Worm (Caenorhabditis elegans) whole organism, late embryonic: Measurements from ENCODE around the gene Y46G5A.7.
"Not testable (repeated sequence)": the region's sequence is repeated elsewhere in the genome, so short reads cannot be mapped to it uniquely, and the experiment has no call there.

Experiments used
- C08G9.2 ChIP-seq: sonication (generic microtip); optimal IDR thresholded peaks from 2 replicates; lab custom pipeline; 2016; ENCODE audit warnings: mild to moderate bottlenecking, missing genetic modification characterization, moderate library complexity, missing compliant biosample characterization
- C38D4.7 ChIP-seq: fragments of 200-800 bp; sonication (Bioruptor generic); optimal IDR thresholded peaks from 2 replicates; lab custom pipeline; 2018; ENCODE audit warnings: mild to moderate bottlenecking, missing genetic modification characterization, moderate library complexity, missing compliant biosample characterization
- F13H6.1 ChIP-seq: sonication (generic microtip); optimal IDR thresholded peaks from 2 replicates; lab custom pipeline; 2016; ENCODE audit warnings: missing genetic modification characterization, missing compliant biosample characterization
- T23F11.4 ChIP-seq: fragments of 200-800 bp; sonication (Bioruptor generic); optimal IDR thresholded peaks from 2 replicates; lab custom pipeline; 2018; ENCODE audit warnings: mild to moderate bottlenecking, missing genetic modification characterization, missing compliant biosample characterization
- ahr-1 ChIP-seq: sonication (generic microtip); optimal IDR thresholded peaks from 2 replicates; lab custom pipeline; 2016; ENCODE audit warnings: missing genetic modification characterization, missing compliant biosample characterization
- ama-1 ChIP-seq: fragments of 150-350 bp; optimal IDR thresholded peaks from 2 replicates; lab custom pipeline; 2014
- ceh-24 ChIP-seq: sonication (generic microtip); optimal IDR thresholded peaks from 2 replicates; lab custom pipeline; 2016; ENCODE audit warnings: mild to moderate bottlenecking, missing genetic modification characterization, missing compliant biosample characterization
- ceh-30 ChIP-seq: fragments of 150-350 bp; optimal IDR thresholded peaks from 2 replicates; lab custom pipeline; 2014; ENCODE audit warnings: missing biosample characterization, missing genetic modification characterization
- ceh-48 ChIP-seq: sonication (generic microtip); optimal IDR thresholded peaks from 2 replicates; lab custom pipeline; 2016; ENCODE audit warnings: missing genetic modification characterization, inconsistent platforms, missing compliant biosample characterization
- ceh-9 ChIP-seq: sonication (generic microtip); optimal IDR thresholded peaks from 2 replicates; lab custom pipeline; 2016; ENCODE audit warnings: mild to moderate bottlenecking, missing genetic modification characterization, inconsistent platforms, missing compliant biosample characterization
- che-1 ChIP-seq: sonication (generic microtip); optimal IDR thresholded peaks from 2 replicates; lab custom pipeline; 2016; ENCODE audit warnings: mild to moderate bottlenecking, missing genetic modification characterization, missing compliant biosample characterization
- dmd-4 ChIP-seq: sonication (generic microtip); optimal IDR thresholded peaks from 2 replicates; lab custom pipeline; 2016; ENCODE audit warnings: borderline replicate concordance, missing genetic modification characterization, missing compliant biosample characterization
- dve-1 ChIP-seq: sonication (generic microtip); optimal IDR thresholded peaks from 2 replicates; lab custom pipeline; 2017; ENCODE audit warnings: antibody characterized with exemption, mild to moderate bottlenecking, missing genetic modification characterization, missing compliant biosample characterization
- elt-4 ChIP-seq: sonication (generic microtip); optimal IDR thresholded peaks from 2 replicates; lab custom pipeline; 2016; ENCODE audit warnings: missing genetic modification characterization, missing compliant biosample characterization
- ets-4 ChIP-seq: sonication (generic microtip); optimal IDR thresholded peaks from 2 replicates; lab custom pipeline; 2016; ENCODE audit warnings: missing genetic modification characterization, missing compliant biosample characterization
- fax-1 ChIP-seq: sonication (generic microtip); optimal IDR thresholded peaks from 2 replicates; lab custom pipeline; 2016; ENCODE audit warnings: missing genotype, missing genetic modification characterization, missing compliant biosample characterization
- fkh-6 ChIP-seq: sonication (generic microtip); optimal IDR thresholded peaks from 2 replicates; lab custom pipeline; 2016; ENCODE audit warnings: missing genetic modification characterization, missing compliant biosample characterization
- gmeb-2 ChIP-seq: sonication (generic microtip); optimal IDR thresholded peaks from 2 replicates; lab custom pipeline; 2016; ENCODE audit warnings: missing genetic modification characterization, inconsistent platforms, missing compliant biosample characterization
- hlh-30 ChIP-seq: sonication (generic microtip); optimal IDR thresholded peaks from 2 replicates; lab custom pipeline; 2017; ENCODE audit warnings: antibody characterized with exemption, missing genetic modification characterization, missing compliant biosample characterization; ENCODE audit not compliant: insufficient read depth
- hlh-6 ChIP-seq: sonication (generic microtip); optimal IDR thresholded peaks from 2 replicates; lab custom pipeline; 2016; ENCODE audit warnings: missing genotype, missing genetic modification characterization, missing compliant biosample characterization
- lim-6 ChIP-seq: sonication (generic microtip); optimal IDR thresholded peaks from 2 replicates; lab custom pipeline; 2016; ENCODE audit warnings: missing genetic modification characterization, missing compliant biosample characterization
- madf-2 ChIP-seq: sonication (generic microtip); optimal IDR thresholded peaks from 2 replicates; lab custom pipeline; 2017; ENCODE audit warnings: missing genetic modification characterization, missing compliant biosample characterization
- mec-3 ChIP-seq: sonication (generic microtip); optimal IDR thresholded peaks from 2 replicates; lab custom pipeline; 2016; ENCODE audit warnings: borderline replicate concordance, missing genetic modification characterization, missing compliant biosample characterization
- nfya-1 ChIP-seq: sonication (generic microtip); optimal IDR thresholded peaks from 2 replicates; lab custom pipeline; 2017; ENCODE audit warnings: missing genetic modification characterization, mild to moderate bottlenecking, missing compliant biosample characterization, antibody characterized with exemption, moderate library complexity
- nhr-232 ChIP-seq: sonication (generic microtip); optimal IDR thresholded peaks from 2 replicates; lab custom pipeline; 2016; ENCODE audit warnings: missing genetic modification characterization, missing compliant biosample characterization
- odd-2 ChIP-seq: sonication (generic microtip); optimal IDR thresholded peaks from 2 replicates; lab custom pipeline; 2017; ENCODE audit warnings: antibody characterized with exemption, mild to moderate bottlenecking, missing genetic modification characterization, missing compliant biosample characterization
- pag-3 ChIP-seq: sonication (generic microtip); optimal IDR thresholded peaks from 2 replicates; lab custom pipeline; 2016; ENCODE audit warnings: missing compliant biosample characterization, missing genetic modification characterization, borderline replicate concordance
- pax-1 ChIP-seq: fragments of 150-350 bp; optimal IDR thresholded peaks from 2 replicates; lab custom pipeline; 2014; ENCODE audit warnings: missing biosample characterization, missing genetic modification characterization
- pha-2 ChIP-seq: sonication (generic microtip); optimal IDR thresholded peaks from 2 replicates; lab custom pipeline; 2017; ENCODE audit warnings: mild to moderate bottlenecking, missing genetic modification characterization, missing compliant biosample characterization
- ref-2 ChIP-seq: sonication (generic microtip); optimal IDR thresholded peaks from 2 replicates; lab custom pipeline; 2016; ENCODE audit warnings: missing genetic modification characterization, missing compliant biosample characterization
- rnt-1 ChIP-seq: sonication (generic microtip); optimal IDR thresholded peaks from 2 replicates; lab custom pipeline; 2016; ENCODE audit warnings: missing genetic modification characterization, missing compliant biosample characterization
- sdc-2 ChIP-seq: sonication (generic microtip); optimal IDR thresholded peaks from 2 replicates; lab custom pipeline; 2016; ENCODE audit warnings: missing genotype, missing genetic modification characterization, missing compliant biosample characterization
- sox-2 ChIP-seq: fragments of 200-800 bp; sonication (Bioruptor generic); IDR thresholded peaks from 2 replicates; pipeline ENCODE4 v1.3.6; 2022; ENCODE audit warnings: missing genetic modification reagents, missing genetic modification characterization, missing compliant biosample characterization
- sox-4 ChIP-seq: sonication (generic microtip); optimal IDR thresholded peaks from 2 replicates; lab custom pipeline; 2017; ENCODE audit warnings: mild to moderate bottlenecking, missing genetic modification characterization, inconsistent platforms, missing compliant biosample characterization
- tbx-2 ChIP-seq: sonication (generic microtip); optimal IDR thresholded peaks from 2 replicates; lab custom pipeline; 2016; ENCODE audit warnings: missing genetic modification characterization, missing compliant biosample characterization
- tbx-7 ChIP-seq: sonication (generic microtip); optimal IDR thresholded peaks from 2 replicates; lab custom pipeline; 2016; ENCODE audit warnings: missing genotype, missing genetic modification characterization, missing compliant biosample characterization
- unc-3 ChIP-seq, 2 experiments: fragments of 200-800 bp in 1 of 2; sonication (Bioruptor generic) in 1 of 2; sonication (generic microtip) in 1 of 2; conservative IDR thresholded peaks in 1 of 2; optimal IDR thresholded peaks in 1 of 2; 2 replicates each; pipeline versions ENCODE4 v1.3.6 to Lab custom; 2016 to 2022; ENCODE audit warnings: missing compliant biosample characterization in 2 of 2, missing genetic modification characterization in 2 of 2, missing genetic modification reagents in 1 of 2
- unc-86 ChIP-seq: sonication (generic microtip); optimal IDR thresholded peaks from 2 replicates; lab custom pipeline; 2016; ENCODE audit warnings: missing genetic modification characterization, missing compliant biosample characterization
- zip-5 ChIP-seq: sonication (generic microtip); optimal IDR thresholded peaks from 2 replicates; lab custom pipeline; 2016; ENCODE audit warnings: missing genetic modification characterization, missing compliant biosample characterization

Gene Y46G5A.7

ce11 chrII:12767258-12767824, 11.2 kb upstream of the Y46G5A.7 start:
- TF ChIP-seq mec-3 (tag; lab: Kevin White, UChicago): no peak
- no peak for TF ChIP-seq che-1
- TF ChIP-seq lim-6: no peak
- TF ChIP-seq fkh-6 (tag; lab: Kevin White, UChicago): no peak
- peak; percentile 70 for TF ChIP-seq hlh-6
- TF ChIP-seq zip-5 (tag; lab: Kevin White, UChicago): no peak
- no peak for TF ChIP-seq gmeb-2 (tag; lab: Kevin White, UChicago)

DNA sequence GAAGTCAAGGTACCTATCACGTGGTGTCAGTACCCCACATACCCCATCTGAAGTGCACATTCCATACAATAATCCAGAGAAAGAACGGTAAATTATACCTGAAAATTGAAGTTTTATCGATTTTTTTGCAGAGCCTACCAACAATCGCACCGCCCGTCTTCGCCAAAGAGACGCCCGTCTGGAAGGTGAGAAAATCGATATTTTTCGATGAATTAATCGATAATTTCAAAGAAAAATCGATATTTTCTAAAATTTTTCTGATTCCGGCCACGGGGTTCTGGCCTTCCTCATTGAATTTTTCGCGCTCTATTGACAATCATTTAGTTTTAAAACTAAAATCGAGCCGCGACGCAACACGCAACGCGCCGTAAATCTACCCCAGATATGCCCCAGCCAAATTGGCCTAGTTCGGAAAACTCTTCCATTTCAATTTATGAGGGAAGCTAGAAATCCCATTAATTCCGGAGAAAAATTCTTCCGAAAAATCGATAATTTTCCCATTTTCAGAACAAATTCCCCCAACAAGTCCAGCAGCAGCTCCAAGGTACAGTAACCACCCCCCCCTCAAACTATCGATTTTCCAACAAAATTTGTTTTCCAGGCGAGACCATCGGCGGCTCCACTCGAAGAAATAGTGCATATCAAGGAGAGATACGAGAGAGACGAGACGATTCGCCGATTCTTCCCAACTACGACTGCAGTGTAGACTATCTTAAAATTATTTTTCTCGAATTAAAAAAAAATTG, 10.5 kb upstream of the Y46G5A.7 start:
- peak; percentile 30 for TF ChIP-seq hlh-30 (tag; lab: Kevin White, UChicago)
- no peak for TF ChIP-seq zip-5 (tag; lab: Kevin White, UChicago)
- TF ChIP-seq madf-2 (tag; lab: Kevin White, UChicago): no peak
- no peak for TF ChIP-seq gmeb-2 (tag; lab: Kevin White, UChicago)
- no peak for TF ChIP-seq dve-1 (tag; lab: Kevin White, UChicago)
- TF ChIP-seq C08G9.2 (tag; lab: Kevin White, UChicago): no peak
- TF ChIP-seq nfya-1 (tag; lab: Kevin White, UChicago): no peak
- TF ChIP-seq sdc-2 (tag; lab: Kevin White, UChicago): no peak
- no peak for TF ChIP-seq ets-4
- TF ChIP-seq odd-2: no peak
- no peak for TF ChIP-seq F13H6.1
- no peak for TF ChIP-seq elt-4 (tag; lab: Kevin White, UChicago)
- no peak for TF ChIP-seq fax-1
- TF ChIP-seq ceh-48 (tag; lab: Kevin White, UChicago): peak; percentile 23
- TF ChIP-seq ref-2: peak; percentile 5

ce11 chrII:12764476-12764875, 8.3 kb upstream of the Y46G5A.7 start:
- peak; percentile 67 for TF ChIP-seq hlh-6
- TF ChIP-seq hlh-30 (tag; lab: Kevin White, UChicago): no peak
- TF ChIP-seq, all 69 proteins: peak for 1

DNA sequence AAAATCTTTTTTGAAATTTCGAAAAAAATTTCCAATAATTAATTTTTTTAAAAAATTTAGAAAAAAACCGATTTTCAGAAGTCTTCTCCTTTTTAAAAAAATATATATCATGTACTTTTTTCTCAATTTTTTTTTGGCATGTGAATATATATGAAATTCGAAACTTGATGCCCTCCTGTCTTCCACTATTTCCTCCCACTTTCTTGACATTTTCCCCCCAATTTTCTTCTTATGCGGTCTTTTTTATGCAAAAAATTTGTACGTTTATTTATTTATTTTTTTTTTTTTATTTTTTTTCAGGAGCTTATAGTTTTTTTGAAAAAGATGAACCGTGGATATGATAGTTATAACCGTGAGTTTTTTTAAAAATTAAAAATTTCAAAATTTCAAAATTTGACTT, 4.4 kb upstream of the Y46G5A.7 start, which contains the start of gene cnp-2:
TSS of gene cnp-2 (plus strand) at position 301 of the 400 bp plus-strand sequence.
- no peak for TF ChIP-seq dmd-4 (tag; lab: Kevin White, UChicago)
- no peak for TF ChIP-seq pax-1 (tag; lab: Kevin White, UChicago)

- not testable (repeated sequence) for TF ChIP-seq unc-86, tbx-7, nhr-232 (tag; lab: Kevin White, UChicago)
Observed at ce11 chrII:12753725-12754124, 2.4 kb downstream of the Y46G5A.7 start, which contains the start of gene Y46G5A.39. Gene Y46G5A.39 (minus strand): TSS chrII:12753825.

- 0 out of 2 replicates have a peak, but pooled peaks have one; percentile 4 for TF ChIP-seq unc-3 (GFP tag; conservative IDR thresholded peaks at IDR 0.05; lab: Robert Waterston, UW)
- TF ChIP-seq unc-3 (tag; optimal IDR thresholded peaks at IDR 0.05; lab: Kevin White, UChicago): not testable (repeated sequence)
- TF ChIP-seq, all 69 proteins: peak for 1; not testable (repeated sequence) for 68
Observed at ce11 chrII:12749720-12750119, 6.4 kb downstream of the Y46G5A.7 start.

DNA sequence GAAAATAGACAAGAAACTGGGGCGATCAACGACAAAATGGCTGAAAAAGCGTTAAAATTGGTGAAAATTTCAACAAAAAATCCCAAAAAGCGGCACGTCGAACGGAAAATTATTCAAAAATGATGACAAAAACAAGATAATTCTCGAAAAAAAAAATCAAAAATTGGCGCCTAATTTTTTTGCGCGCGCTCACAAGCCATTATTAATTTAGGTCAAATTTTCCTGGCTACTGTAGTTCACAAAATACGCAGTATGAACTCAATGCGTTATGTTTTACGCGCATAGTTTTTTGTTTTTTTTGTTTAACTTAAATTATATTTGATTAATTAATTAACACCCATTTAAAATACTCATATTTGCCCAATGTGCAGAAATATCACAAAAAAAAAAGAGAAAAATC, 16.8 kb downstream of the Y46G5A.7 start:
- TF ChIP-seq C38D4.7 (GFP tag; lab: Kevin White, UChicago) (no peak), dmd-4 (tag; lab: Kevin White, UChicago) (no peak), T23F11.4 (GFP tag; lab: Kevin White, UChicago) (no peak), ceh-24 (tag; lab: Kevin White, UChicago) (no peak), tbx-2 (tag; lab: Kevin White, UChicago) (no peak), ahr-1 (no peak), ama-1 (lab: Kevin White, UChicago) (no peak), rnt-1 (tag; lab: Kevin White, UChicago) (no peak), pha-2 (tag; lab: Kevin White, UChicago) (no peak), ets-4 (no peak), sox-2 (GFP tag; lab: Robert Waterston, UW) (no peak), fkh-6 (tag; lab: Kevin White, UChicago) (no peak), ceh-9 (tag; lab: Kevin White, UChicago) (no peak), ceh-30 (tag; lab: Kevin White, UChicago) (no peak), pag-3 (tag; lab: Kevin White, UChicago) (no peak), sox-4 (tag; lab: Kevin White, UChicago) (no peak)
